Worm (Caenorhabditis elegans): ENCODE results near the gene gpd-1.

DNA sequence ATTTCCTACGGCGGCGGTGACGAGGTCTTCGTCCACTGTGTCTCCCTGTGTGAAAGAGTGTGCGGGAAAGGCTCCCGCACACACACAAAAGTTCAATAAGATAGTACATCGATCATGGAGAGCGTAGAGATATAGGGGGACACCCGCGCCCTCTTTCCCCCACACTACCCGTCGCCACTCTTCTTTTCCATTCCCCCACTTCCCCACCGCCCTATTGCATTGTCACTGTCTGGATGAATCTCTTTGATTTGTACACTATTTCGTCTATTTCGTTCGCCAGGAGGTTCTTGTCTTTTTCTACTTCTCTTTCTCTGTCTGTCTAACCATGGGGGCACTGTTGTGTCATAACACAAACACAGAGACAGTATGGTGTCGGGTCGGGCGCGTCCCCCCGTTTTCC is 11.7 kb upstream of the gpd-1 start:
- TF ChIP-seq tab-1 (GFP tag; IDR thresholded peaks at IDR 0.05) (no peak), klf-2 (GFP tag; conservative IDR thresholded peaks at IDR 0.05) (no peak), cog-1 (tag; optimal IDR thresholded peaks at IDR 0.05) (peak; percentile 49), ref-1 (GFP tag; conservative IDR thresholded peaks at IDR 0.05) (no peak), flt-1 (GFP tag; IDR thresholded peaks at IDR 0.05) (no peak), ztf-29 (GFP tag; IDR thresholded peaks at IDR 0.05) (no peak), med-1 (GFP tag; optimal IDR thresholded peaks at IDR 0.05; ENCODE audit: insufficient read depth) (no peak), T22C8.4 (GFP tag; IDR thresholded peaks at IDR 0.05) (no peak), ztf-23 (GFP tag; IDR thresholded peaks at IDR 0.05) (no peak)
